Fruit fly (Drosophila melanogaster) whole organism, prepupa: ENCODE data around the gene cmb.

Experiments used
- CG16779 ChIP-seq: fragments of 200-800 bp; sonication (Bioruptor generic); optimal IDR thresholded peaks from 3 replicates; lab custom pipeline; 2017; ENCODE audit warnings: missing biosample characterization, mild to moderate bottlenecking, missing genetic modification characterization
- CG3919 ChIP-seq: fragments of 200-800 bp; sonication (Bioruptor generic); optimal IDR thresholded peaks from 3 replicates; lab custom pipeline; 2016; ENCODE audit warnings: missing biosample characterization, missing genetic modification characterization
- Eip93F ChIP-seq: fragments of 200-800 bp; sonication (Bioruptor generic); optimal IDR thresholded peaks from 2 replicates; lab custom pipeline; 2016; ENCODE audit warnings: missing biosample characterization, mild to moderate bottlenecking, missing genetic modification characterization
- Ets96B ChIP-seq: fragments of 200-800 bp; optimal IDR thresholded peaks from 2 replicates; lab custom pipeline; 2019; ENCODE audit warnings: missing biosample characterization, mild to moderate bottlenecking, missing genetic modification characterization, moderate library complexity
- Sox15 ChIP-seq: fragments of 200-800 bp; sonication (Bioruptor generic); optimal IDR thresholded peaks from 3 replicates; lab custom pipeline; 2016; ENCODE audit warnings: missing biosample characterization, missing genetic modification characterization
- pdm3 ChIP-seq: fragments of 200-800 bp; sonication (Bioruptor generic); optimal IDR thresholded peaks from 3 replicates; lab custom pipeline; 2016; ENCODE audit warnings: missing biosample characterization, missing genetic modification characterization

DNA sequence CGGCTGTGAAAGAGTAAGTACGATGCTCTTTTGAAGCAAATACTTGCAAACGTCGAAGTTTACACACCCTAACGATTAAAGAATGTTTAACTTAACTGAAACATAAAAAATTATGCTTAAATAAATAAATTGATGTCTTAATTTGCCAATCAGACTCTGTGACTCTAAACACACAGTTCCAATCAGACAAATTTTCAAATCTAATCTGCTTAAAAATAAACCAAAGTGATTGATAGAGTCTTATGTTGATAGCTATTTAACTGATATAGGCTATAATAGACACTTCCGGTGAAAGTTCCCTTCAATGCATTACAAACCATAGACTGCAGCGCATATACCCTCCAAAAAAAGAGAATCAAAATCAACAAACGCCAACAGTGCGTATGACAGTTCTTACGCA lies 9.2 kb downstream of the cmb start:
- peak; percentile 38 for TF ChIP-seq pdm3 (GFP tag; lab: Kevin White, UChicago)
- no peak for TF ChIP-seq Ets96B
- peak; percentile 25 for TF ChIP-seq CG3919 (GFP tag; lab: Kevin White, UChicago)
- no peak for TF ChIP-seq Eip93F (GFP tag; lab: Kevin White, UChicago)
- no peak for TF ChIP-seq CG16779 (tag; lab: Kevin White, UChicago)
- no peak for TF ChIP-seq Sox15 (GFP tag; lab: Kevin White, UChicago)
